Fruit fly (Drosophila melanogaster) whole organism: Measurements from ENCODE around the gene CG10738.

Experiments
- CG8478 ChIP-seq: fragments of >200 bp; optimal IDR thresholded peaks from 2 replicates; lab custom pipeline; 2018; ENCODE audit warnings: inconsistent platforms
- Dll ChIP-seq: fragments of >200 bp; optimal IDR thresholded peaks from 2 replicates; lab custom pipeline; 2017
- EcR ChIP-seq, 2 experiments: fragments of >200 bp; optimal IDR thresholded peaks; 2 replicates each; lab custom pipeline; 2017; ENCODE audit warnings: missing biosample characterization in 2 of 2, missing genetic modification characterization in 2 of 2, missing genetic modification reagents in 2 of 2
- pan ChIP-seq: fragments of >200 bp; optimal IDR thresholded peaks from 2 replicates; lab custom pipeline; 2017
- psq ChIP-seq: fragments of >200 bp; optimal IDR thresholded peaks from 2 replicates; lab custom pipeline; 2017
- usp ChIP-seq: fragments of >200 bp; optimal IDR thresholded peaks from 2 replicates; lab custom pipeline; 2017; ENCODE audit warnings: missing biosample characterization, missing genetic modification characterization, mixed read lengths

- TF ChIP-seq CG8478 (no peak), usp (no peak), psq (lab: Kevin White, UChicago) (no peak), EcR (GFP tag; optimal IDR thresholded peaks at IDR 0.05; lab: Kevin White, UChicago) (no peak), Dll (lab: Kevin White, UChicago) (no peak), pan (no peak)
Measured at dm6 chr3L:13400872-13401418, 49.6 kb upstream of the CG10738 start, which contains the start of gene sens.
